Fruit fly (Drosophila melanogaster): ENCODE results near the gene cutlet.

Gene cutlet

dm6 chr2L:3662307-3662795 lies 49.2 kb downstream of the cutlet start, which contains the start of gene Drgx (continued):
- TF ChIP-seq BEAF-32 (GFP tag; optimal IDR thresholded peaks at IDR 0.05) (no peak), CG4424 (GFP tag; optimal IDR thresholded peaks at IDR 0.05) (no peak), ci (GFP tag; IDR thresholded peaks at IDR 0.05) (no peak), gsb-n (tag; optimal IDR thresholded peaks at IDR 0.05) (no peak), run (tag; optimal IDR thresholded peaks at IDR 0.05) (no peak), CG12942 (GFP tag; optimal IDR thresholded peaks at IDR 0.05) (no peak), Tbp (GFP tag; optimal IDR thresholded peaks at IDR 0.05) (no peak), CG42726 (GFP tag; IDR thresholded peaks at IDR 0.05; ENCODE audit: partially characterized antibody) (no peak), CG13287 (GFP tag; IDR thresholded peaks at IDR 0.05; ENCODE audit: partially characterized antibody) (peak; percentile 31; the same call in 1 of the 2 replicates), crol (GFP tag; IDR thresholded peaks at IDR 0.05) (peak; percentile 94), disco-r (GFP tag; optimal IDR thresholded peaks at IDR 0.05) (no peak), CG34224 (GFP tag; IDR thresholded peaks at IDR 0.05; ENCODE audit: partially characterized antibody) (peak; percentile 35; the same call in 2 of the 3 replicates), vfl (GFP tag; optimal IDR thresholded peaks at IDR 0.05) (no peak), CG12769 (tag; optimal IDR thresholded peaks at IDR 0.05) (no peak), CG32767 (GFP tag; IDR thresholded peaks at IDR 0.05) (0 out of 2 replicates have a peak, but pooled peaks have one; percentile 19), zfh1 (GFP tag; IDR thresholded peaks at IDR 0.05) (0 out of 3 replicates have a peak, but pooled peaks have one; percentile 40), gt (GFP tag; IDR thresholded peaks at IDR 0.05) (no peak), Deaf1 (tag; optimal IDR thresholded peaks at IDR 0.05) (no peak), CG12236 (GFP tag; optimal IDR thresholded peaks at IDR 0.05) (no peak), CG17186 (GFP tag; optimal IDR thresholded peaks at IDR 0.05) (no peak), toy (GFP tag; IDR thresholded peaks at IDR 0.05) (no peak), wdn (GFP tag; IDR thresholded peaks at IDR 0.05) (no peak), CG18619 (GFP tag; optimal IDR thresholded peaks at IDR 0.05) (no peak), ato (GFP tag; IDR thresholded peaks at IDR 0.05; ENCODE audit: partially characterized antibody) (0 out of 2 replicates have a peak, but pooled peaks have one; percentile 12), CG3726 (GFP tag; IDR thresholded peaks at IDR 0.05) (no peak), Lim3 (GFP tag; IDR thresholded peaks at IDR 0.05) (no peak), CG7786 (GFP tag; optimal IDR thresholded peaks at IDR 0.05) (no peak), CG14441 (GFP tag; IDR thresholded peaks at IDR 0.05) (no peak), CG1832 (GFP tag; optimal IDR thresholded peaks at IDR 0.05) (peak; percentile 93), Side (GFP tag; optimal IDR thresholded peaks at IDR 0.05) (no peak), Bgb (GFP tag; IDR thresholded peaks at IDR 0.05; ENCODE audit: partially characterized antibody) (peak; percentile 13; the same call in 1 of the 2 replicates), CG6854 (GFP tag; optimal IDR thresholded peaks at IDR 0.05) (no peak), org-1 (GFP tag; optimal IDR thresholded peaks at IDR 0.05) (no peak), H15 (GFP tag; IDR thresholded peaks at IDR 0.05) (no peak), CG7556 (GFP tag; optimal IDR thresholded peaks at IDR 0.05) (no peak), CG11085 (GFP tag; IDR thresholded peaks at IDR 0.05) (no peak), phol (tag; optimal IDR thresholded peaks at IDR 0.05) (peak; percentile 9), Gsc (GFP tag; IDR thresholded peaks at IDR 0.05) (no peak), Nf-YB (GFP tag; optimal IDR thresholded peaks at IDR 0.05) (peak; percentile 98), CG11093 (GFP tag; IDR thresholded peaks at IDR 0.05) (no peak), Ets65A (GFP tag) (no peak), CG8478 (optimal IDR thresholded peaks at IDR 0.05) (peak; percentile 87), hkb (optimal IDR thresholded peaks at IDR 0.05) (no peak), hkb (GFP tag; IDR thresholded peaks at IDR 0.05) (no peak; the same call in 1 of the 2 replicates)

All from whole organism, embryonic.